Worm (Caenorhabditis elegans): ENCODE measurements around the gene fbxb-62.

Gene fbxb-62

DNA sequence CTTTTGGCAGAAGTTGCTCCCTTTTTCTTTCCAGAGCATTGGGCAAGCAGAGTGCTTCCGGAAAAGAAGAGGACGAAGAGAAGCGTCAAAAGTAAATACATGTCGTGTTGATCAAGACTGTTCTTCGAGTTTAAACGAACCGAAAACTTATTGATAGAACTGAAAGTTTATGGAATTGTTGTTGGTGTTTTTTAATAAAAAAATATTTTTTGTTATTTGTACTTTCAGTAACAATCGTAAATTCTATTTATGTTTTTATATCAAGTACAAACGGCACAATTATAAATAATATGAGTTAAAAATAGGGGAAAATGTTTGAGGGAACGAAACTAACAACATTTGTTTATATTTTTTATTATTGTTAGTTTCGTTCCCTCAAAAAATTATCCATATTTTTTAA, 44.2 kb downstream of the fbxb-62 start, which contains the start of gene F21D9.3:
Gene F21D9.3 (minus strand): TSS at position 101 of the 400 bp plus-strand sequence.
- TF ChIP-seq cebp-1 (GFP tag; IDR thresholded peaks at IDR 0.05) (no peak), cebp-1 (tag; optimal IDR thresholded peaks at IDR 0.05) (no peak), unc-62 (GFP tag; optimal IDR thresholded peaks at IDR 0.05) (no peak), ztf-3 (GFP tag; optimal IDR thresholded peaks at IDR 0.05) (no peak), madf-8 (GFP tag; conservative IDR thresholded peaks at IDR 0.05) (no peak), F39B2.1 (GFP tag; IDR thresholded peaks at IDR 0.05) (no peak), pha-4 (tag; optimal IDR thresholded peaks at IDR 0.05) (no peak), snpc-4 (GFP tag; optimal IDR thresholded peaks at IDR 0.05) (no peak), snpc-4 (tag; optimal IDR thresholded peaks at IDR 0.05) (no peak), F52B5.7 (tag; optimal IDR thresholded peaks at IDR 0.05) (no peak), attf-6 (GFP tag; IDR thresholded peaks at IDR 0.05) (no peak), egl-44 (GFP tag; IDR thresholded peaks at IDR 0.05) (no peak), ceh-40 (GFP tag; IDR thresholded peaks at IDR 0.05) (no peak)

DNA sequence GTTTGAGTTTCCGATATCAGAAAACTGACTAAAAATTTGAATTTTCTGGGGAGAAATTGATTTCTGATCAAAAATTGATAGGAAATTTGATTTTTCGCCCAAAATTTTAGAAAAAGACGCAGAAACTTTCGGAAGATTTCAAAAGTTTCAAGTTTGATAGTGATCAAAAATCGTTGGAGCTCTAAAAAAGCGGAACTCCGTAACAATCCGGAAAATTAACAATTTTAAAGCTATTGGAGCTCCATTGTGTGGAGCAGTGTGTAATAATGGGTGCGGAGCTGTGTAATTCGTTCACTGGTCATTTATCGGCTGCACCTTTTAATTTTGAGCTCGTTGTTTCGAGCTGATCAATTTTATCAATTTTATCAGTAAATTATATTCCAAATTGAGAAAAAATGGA, 48.3 kb downstream of the fbxb-62 start, which contains the start of gene F21D9.4:
Gene F21D9.4 (plus strand): TSS at position 301 of the 400 bp plus-strand sequence.
- TF ChIP-seq xnd-1 (tag; optimal IDR thresholded peaks at IDR 0.05) (no peak), egl-18 (GFP tag; IDR thresholded peaks at IDR 0.05) (no peak), B0336.3 (GFP tag; IDR thresholded peaks at IDR 0.05) (no peak), C06A6.2 (GFP tag; conservative IDR thresholded peaks at IDR 0.05) (no peak), nhr-80 (tag; optimal IDR thresholded peaks at IDR 0.05) (no peak), lin-26 (GFP tag; IDR thresholded peaks at IDR 0.05) (no peak), B0261.1 (tag; optimal IDR thresholded peaks at IDR 0.05) (no peak), ztf-26 (tag; optimal IDR thresholded peaks at IDR 0.05) (no peak), nfya-2 (GFP tag; IDR thresholded peaks at IDR 0.05) (no peak), let-607 (tag; optimal IDR thresholded peaks at IDR 0.05) (no peak), zfh-2 (GFP tag; conservative IDR thresholded peaks at IDR 0.05) (no peak), Y95B8A.8 (GFP tag; IDR thresholded peaks at IDR 0.05) (no peak), hlh-26 (GFP tag; conservative IDR thresholded peaks at IDR 0.05) (no peak)

DNA sequence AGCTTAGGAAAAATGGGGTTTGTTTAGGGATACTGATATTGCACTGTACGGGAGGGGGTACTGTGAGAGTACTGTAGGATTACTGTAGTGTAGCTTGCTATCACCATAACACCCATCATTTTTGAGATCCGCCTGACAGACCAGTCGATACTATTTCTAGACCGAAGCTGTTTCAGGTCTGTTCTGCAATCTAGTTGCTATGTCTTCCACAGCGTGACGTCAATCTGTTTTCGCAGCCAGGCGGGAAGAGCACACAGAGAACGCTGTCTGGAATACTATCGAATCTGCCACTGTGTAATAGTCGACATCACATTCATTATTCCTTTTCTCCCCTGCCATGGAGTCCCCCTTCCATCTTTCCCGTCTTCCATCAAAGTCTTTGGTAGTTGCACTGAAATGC, 50.0 kb downstream of the fbxb-62 start, which contains the start of gene F21D9.11:
Gene F21D9.11 (plus strand): TSS at position 301 of the 400 bp plus-strand sequence.
- TF ChIP-seq F37B4.10 (GFP tag; IDR thresholded peaks at IDR 0.05) (no peak), lir-1 (GFP tag; conservative IDR thresholded peaks at IDR 0.05) (no peak), ccch-3 (GFP tag; optimal IDR thresholded peaks at IDR 0.05) (no peak), F55B11.4 (tag; optimal IDR thresholded peaks at IDR 0.05; ENCODE audit: borderline replicate concordance, insufficient read depth) (no peak), B0019.2 (GFP tag; conservative IDR thresholded peaks at IDR 0.05) (no peak), akir-1 (GFP tag; optimal IDR thresholded peaks at IDR 0.05) (no peak), efl-1 (GFP tag; optimal IDR thresholded peaks at IDR 0.05) (no peak), F52B5.7 (tag; optimal IDR thresholded peaks at IDR 0.05) (no peak), ztf-28 (GFP tag; IDR thresholded peaks at IDR 0.05) (no peak), nhr-90 (tag; optimal IDR thresholded peaks at IDR 0.05) (no peak), egrh-3 (GFP tag; IDR thresholded peaks at IDR 0.05) (no peak), mxl-1 (tag; optimal IDR thresholded peaks at IDR 0.05) (no peak), madf-3 (GFP tag; IDR thresholded peaks at IDR 0.05) (no peak), let-526 (GFP tag; IDR thresholded peaks at IDR 0.05) (no peak), F23B12.7 (tag; optimal IDR thresholded peaks at IDR 0.05; ENCODE audit: insufficient read depth) (no peak)

Data from whole organism, young adult.